Fruit fly (Drosophila melanogaster) whole organism, prepupa: ENCODE measurements around the gene CG13454.

Experiments used
- CG10631 ChIP-seq: fragments of 200-800 bp; sonication (Bioruptor generic); optimal IDR thresholded peaks from 2 replicates; lab custom pipeline; 2016; ENCODE audit warnings: missing biosample characterization, missing genetic modification characterization
- CG31627 ChIP-seq: fragments of 200-800 bp; sonication (Bioruptor generic); optimal IDR thresholded peaks from 3 replicates; lab custom pipeline; 2016; ENCODE audit warnings: missing biosample characterization, missing genetic modification characterization
- CG6163 ChIP-seq: fragments of 200-800 bp; sonication (Bioruptor generic); IDR thresholded peaks from 3 replicates; pipeline ENCODE4 v1.3.6; 2022; ENCODE audit warnings: missing biosample characterization, missing genetic modification characterization
- Gug ChIP-seq: fragments of 200-800 bp; sonication (Bioruptor generic); IDR thresholded peaks from 2 replicates; pipeline ENCODE4 v1.3.6; 2022; ENCODE audit warnings: missing biosample characterization, missing genetic modification characterization
- Hr39 ChIP-seq: fragments of 200-800 bp; sonication (Bioruptor generic); optimal IDR thresholded peaks from 2 replicates; lab custom pipeline; 2016; ENCODE audit warnings: missing biosample characterization, missing genetic modification characterization
- Sox15 ChIP-seq: fragments of 200-800 bp; sonication (Bioruptor generic); optimal IDR thresholded peaks from 3 replicates; lab custom pipeline; 2016; ENCODE audit warnings: missing biosample characterization, missing genetic modification characterization
- eg ChIP-seq: fragments of 200-800 bp; sonication (Bioruptor generic); IDR thresholded peaks from 3 replicates; pipeline ENCODE4 v1.3.6; 2022; ENCODE audit warnings: missing biosample characterization, missing genetic modification characterization
- esn ChIP-seq: fragments of 200-800 bp; sonication (Bioruptor generic); optimal IDR thresholded peaks from 2 replicates; lab custom pipeline; 2016; ENCODE audit warnings: missing biosample characterization, mild to moderate bottlenecking, missing genetic modification characterization, moderate library complexity
- pdm3 ChIP-seq: fragments of 200-800 bp; sonication (Bioruptor generic); optimal IDR thresholded peaks from 3 replicates; lab custom pipeline; 2016; ENCODE audit warnings: missing biosample characterization, missing genetic modification characterization

dm6 chr3L:15509398-15509797 is 7.5 kb downstream of the CG13454 start, which contains the start of the genes gdl and gdl-ORF39:
- TF ChIP-seq CG31627 (GFP tag; lab: Kevin White, UChicago) (no peak), Hr39 (GFP tag; lab: Kevin White, UChicago) (no peak), pdm3 (GFP tag; lab: Kevin White, UChicago) (no peak), CG6163 (no peak), CG10631 (no peak), esn (GFP tag; lab: Kevin White, UChicago) (no peak), eg (GFP tag; lab: Robert Waterston, UW) (no peak), Gug (GFP tag; lab: Robert Waterston, UW) (no peak), Sox15 (GFP tag; lab: Kevin White, UChicago) (no peak)
